Worm (Caenorhabditis elegans): ENCODE results near the gene idpa-3.

idpa-3 gene

ce11 chrX:10358083-10358482 lies 21.8 kb downstream of the idpa-3 start, which contains the start of gene efhc-1:
efhc-1 (plus strand) TSS chrX:10358383.
- TF ChIP-seq snpc-4 (tag; optimal IDR thresholded peaks at IDR 0.05): no peak
- no peak for TF ChIP-seq nhr-76 (tag; optimal IDR thresholded peaks at IDR 0.05)
- no peak for TF ChIP-seq lin-13 (tag; optimal IDR thresholded peaks at IDR 0.05)
- TF ChIP-seq elt-3 (tag; optimal IDR thresholded peaks at IDR 0.05): no peak

- TF ChIP-seq nhr-237 (tag; optimal IDR thresholded peaks at IDR 0.05) (no peak), mls-2 (tag; optimal IDR thresholded peaks at IDR 0.05) (no peak), mep-1 (tag; optimal IDR thresholded peaks at IDR 0.05) (peak; percentile 51), cnd-1 (tag; optimal IDR thresholded peaks at IDR 0.05) (peak; percentile 88), lin-32 (GFP tag; optimal IDR thresholded peaks at IDR 0.05) (peak; percentile 82), hlh-1 (tag; optimal IDR thresholded peaks at IDR 0.05) (peak; percentile 50), ces-1 (GFP tag; optimal IDR thresholded peaks at IDR 0.05) (peak; percentile 50), unc-120 (tag; optimal IDR thresholded peaks at IDR 0.05; ENCODE audit: poor library complexity, severe bottlenecking) (peak; percentile 81), nhr-12 (tag; optimal IDR thresholded peaks at IDR 0.05) (no peak), M03D4.4 (tag; optimal IDR thresholded peaks at IDR 0.05) (peak; percentile 36), pha-4 (tag; optimal IDR thresholded peaks at IDR 0.05) (peak; percentile 39), nhr-76 (tag; optimal IDR thresholded peaks at IDR 0.05) (no peak), lin-13 (tag; optimal IDR thresholded peaks at IDR 0.05) (no peak), ham-2 (GFP tag; optimal IDR thresholded peaks at IDR 0.05) (peak; percentile 27)
Observed at ce11 chrX:10372556-10372955, 36.3 kb downstream of the idpa-3 start, which contains the start of gene Y49A10A.2. Y49A10A.2 (minus strand) TSS chrX:10372664.

- no peak for TF ChIP-seq ztf-11 (tag; optimal IDR thresholded peaks at IDR 0.05)
- no peak for TF ChIP-seq tbx-8 (GFP tag; optimal IDR thresholded peaks at IDR 0.05)
- no peak for TF ChIP-seq ceh-43 (GFP tag; optimal IDR thresholded peaks at IDR 0.05)
- TF ChIP-seq nhr-28 (tag; optimal IDR thresholded peaks at IDR 0.05): no peak
- no peak for TF ChIP-seq zip-8 (tag; optimal IDR thresholded peaks at IDR 0.05)
- no peak for TF ChIP-seq unc-120 (tag; optimal IDR thresholded peaks at IDR 0.05; ENCODE audit: poor library complexity, severe bottlenecking)
- TF ChIP-seq lsy-2 (tag; optimal IDR thresholded peaks at IDR 0.05): no peak
- no peak for TF ChIP-seq pha-4 (tag; optimal IDR thresholded peaks at IDR 0.05)
Observed at ce11 chrX:10373581-10373980, 37.3 kb downstream of the idpa-3 start.

- TF ChIP-seq snpc-4 (tag; optimal IDR thresholded peaks at IDR 0.05) (no peak), mls-2 (tag; optimal IDR thresholded peaks at IDR 0.05) (no peak), ceh-39 (tag; optimal IDR thresholded peaks at IDR 0.05) (no peak), ham-2 (GFP tag; optimal IDR thresholded peaks at IDR 0.05) (no peak)
Observed at ce11 chrX:10376989-10377388, 40.8 kb downstream of the idpa-3 start.

- TF ChIP-seq ces-1 (GFP tag; optimal IDR thresholded peaks at IDR 0.05) (peak; percentile 79), mab-5 (tag; optimal IDR thresholded peaks at IDR 0.05) (no peak), lin-32 (GFP tag; optimal IDR thresholded peaks at IDR 0.05) (no peak), ceh-83 (GFP tag; optimal IDR thresholded peaks at IDR 0.05) (no peak), ceh-39 (tag; optimal IDR thresholded peaks at IDR 0.05) (no peak), tbx-8 (GFP tag; optimal IDR thresholded peaks at IDR 0.05) (no peak), nhr-12 (tag; optimal IDR thresholded peaks at IDR 0.05) (no peak), lsy-2 (tag; optimal IDR thresholded peaks at IDR 0.05) (peak; percentile 54), unc-62 (GFP tag; optimal IDR thresholded peaks at IDR 0.05) (peak; percentile 78), nhr-28 (tag; optimal IDR thresholded peaks at IDR 0.05) (no peak), sptf-1 (tag; optimal IDR thresholded peaks at IDR 0.05) (peak; percentile 77), unc-39 (tag; optimal IDR thresholded peaks at IDR 0.05) (no peak), unc-120 (tag; optimal IDR thresholded peaks at IDR 0.05; ENCODE audit: poor library complexity, severe bottlenecking) (peak; percentile 82), ceh-43 (GFP tag; optimal IDR thresholded peaks at IDR 0.05) (no peak), nhr-2 (tag; optimal IDR thresholded peaks at IDR 0.05) (no peak), lin-13 (tag; optimal IDR thresholded peaks at IDR 0.05) (no peak), flh-1 (GFP tag; optimal IDR thresholded peaks at IDR 0.05) (no peak), sem-2 (GFP tag; optimal IDR thresholded peaks at IDR 0.05) (no peak), blmp-1 (tag; optimal IDR thresholded peaks at IDR 0.05) (no peak), nhr-76 (tag; optimal IDR thresholded peaks at IDR 0.05) (no peak), ztf-11 (tag; optimal IDR thresholded peaks at IDR 0.05) (peak; percentile 27), snpc-4 (tag; optimal IDR thresholded peaks at IDR 0.05) (no peak), elt-3 (tag; optimal IDR thresholded peaks at IDR 0.05) (no peak), elt-1 (tag; optimal IDR thresholded peaks at IDR 0.05; ENCODE audit: borderline replicate concordance, insufficient read depth) (no peak), pha-4 (tag; optimal IDR thresholded peaks at IDR 0.05) (peak; percentile 39), nhr-237 (tag; optimal IDR thresholded peaks at IDR 0.05) (peak; percentile 91), bed-3 (GFP tag; optimal IDR thresholded peaks at IDR 0.05) (no peak), M03D4.4 (tag; optimal IDR thresholded peaks at IDR 0.05) (peak; percentile 27), zip-8 (tag; optimal IDR thresholded peaks at IDR 0.05) (no peak), cnd-1 (tag; optimal IDR thresholded peaks at IDR 0.05) (no peak), hlh-1 (tag; optimal IDR thresholded peaks at IDR 0.05) (peak; percentile 39), ham-2 (GFP tag; optimal IDR thresholded peaks at IDR 0.05) (no peak), drap-1 (GFP tag; optimal IDR thresholded peaks at IDR 0.05) (peak; percentile 45), mls-2 (tag; optimal IDR thresholded peaks at IDR 0.05) (no peak), mep-1 (tag; optimal IDR thresholded peaks at IDR 0.05) (peak; percentile 76)
Observed at ce11 chrX:10377663-10378062, 41.4 kb downstream of the idpa-3 start.

All from whole organism, mixed stage, embryonic.